Worm (Caenorhabditis elegans) whole organism, mixed stage, embryonic: ENCODE measurements around the gene smim-14.
A peak's percentile ranks its signal among the peaks of the same experiment; 100 is the strongest.

Experiments
- M03D4.4 ChIP-seq: sonication (generic microtip); optimal IDR thresholded peaks from 2 replicates; lab custom pipeline; 2017; ENCODE audit warnings: mild to moderate bottlenecking, missing genetic modification characterization, missing compliant biosample characterization
- bed-3 ChIP-seq: fragments of 200-800 bp; sonication (Bioruptor generic); optimal IDR thresholded peaks from 3 replicates; lab custom pipeline; 2018; ENCODE audit warnings: mild to moderate bottlenecking, missing genetic modification characterization, moderate library complexity, missing compliant biosample characterization
- blmp-1 ChIP-seq: fragments of 150-350 bp; optimal IDR thresholded peaks from 2 replicates; lab custom pipeline; 2014; ENCODE audit warnings: missing biosample characterization, missing genetic modification characterization
- ceh-39 ChIP-seq: fragments of 150-350 bp; optimal IDR thresholded peaks from 2 replicates; lab custom pipeline; 2014; ENCODE audit warnings: missing biosample characterization, missing genetic modification characterization
- ceh-43 ChIP-seq: fragments of 200-800 bp; sonication (Bioruptor generic); optimal IDR thresholded peaks from 2 replicates; lab custom pipeline; 2018; ENCODE audit warnings: mild to moderate bottlenecking, missing genetic modification characterization, moderate library complexity, missing compliant biosample characterization
- ceh-83 ChIP-seq: fragments of 200-800 bp; sonication (Bioruptor generic); optimal IDR thresholded peaks from 2 replicates; lab custom pipeline; 2018; ENCODE audit warnings: mild to moderate bottlenecking, missing genetic modification characterization, missing compliant biosample characterization
- ces-1 ChIP-seq: fragments of 150-350 bp; optimal IDR thresholded peaks from 2 replicates; lab custom pipeline; 2014; ENCODE audit warnings: missing biosample characterization, missing genetic modification reagents, missing genetic modification characterization
- cnd-1 ChIP-seq: fragments of 200-800 bp; sonication (Bioruptor generic); optimal IDR thresholded peaks from 2 replicates; lab custom pipeline; 2018; ENCODE audit warnings: mild to moderate bottlenecking, missing genetic modification characterization, missing compliant biosample characterization
- drap-1 ChIP-seq: fragments of 200-800 bp; sonication (Bioruptor generic); optimal IDR thresholded peaks from 3 replicates; lab custom pipeline; 2018; ENCODE audit warnings: mild to moderate bottlenecking, missing genetic modification characterization, missing compliant biosample characterization
- elt-1 ChIP-seq: sonication (generic microtip); optimal IDR thresholded peaks from 2 replicates; lab custom pipeline; 2017; ENCODE audit warnings: missing genetic modification characterization, mild to moderate bottlenecking, missing compliant biosample characterization, antibody characterized with exemption, moderate library complexity, borderline replicate concordance; ENCODE audit not compliant: insufficient read depth
- elt-3 ChIP-seq: fragments of 150-350 bp; optimal IDR thresholded peaks from 2 replicates; lab custom pipeline; 2014; ENCODE audit warnings: missing biosample characterization, missing genetic modification characterization
- flh-1 ChIP-seq: fragments of 200-800 bp; sonication (Bioruptor generic); optimal IDR thresholded peaks from 2 replicates; lab custom pipeline; 2018; ENCODE audit warnings: mild to moderate bottlenecking, missing genetic modification characterization, moderate library complexity, missing compliant biosample characterization
- hlh-1 ChIP-seq: fragments of 150-350 bp; optimal IDR thresholded peaks from 2 replicates; lab custom pipeline; 2014; ENCODE audit warnings: missing biosample characterization, missing genetic modification reagents, missing genetic modification characterization
- lin-13 ChIP-seq: fragments of 150-350 bp; optimal IDR thresholded peaks from 2 replicates; lab custom pipeline; 2014; ENCODE audit warnings: missing biosample characterization, missing genetic modification characterization
- lin-32 ChIP-seq: fragments of 200-800 bp; sonication (Bioruptor generic); optimal IDR thresholded peaks from 2 replicates; lab custom pipeline; 2018; ENCODE audit warnings: mild to moderate bottlenecking, missing genetic modification characterization, missing compliant biosample characterization
- lsy-2 ChIP-seq: fragments of 150-350 bp; optimal IDR thresholded peaks from 2 replicates; lab custom pipeline; 2014; ENCODE audit warnings: missing biosample characterization, missing genetic modification characterization
- mep-1 ChIP-seq: fragments of 150-350 bp; optimal IDR thresholded peaks from 2 replicates; lab custom pipeline; 2017; ENCODE audit warnings: missing biosample characterization, missing genetic modification reagents, missing genetic modification characterization, inconsistent platforms
- mls-2 ChIP-seq: sonication (generic microtip); optimal IDR thresholded peaks from 2 replicates; lab custom pipeline; 2016; ENCODE audit warnings: mild to moderate bottlenecking, missing genetic modification characterization, moderate library complexity, missing compliant biosample characterization
- nhr-12 ChIP-seq: fragments of 150-350 bp; optimal IDR thresholded peaks from 2 replicates; lab custom pipeline; 2014; ENCODE audit warnings: missing biosample characterization, missing genetic modification characterization
- nhr-2 ChIP-seq: fragments of 150-350 bp; optimal IDR thresholded peaks from 2 replicates; lab custom pipeline; 2014; ENCODE audit warnings: missing biosample characterization, missing genetic modification characterization
- nhr-237 ChIP-seq: fragments of 150-350 bp; optimal IDR thresholded peaks from 2 replicates; lab custom pipeline; 2014; ENCODE audit warnings: missing biosample characterization, missing genetic modification characterization
- pha-4 ChIP-seq: fragments of 150-350 bp; optimal IDR thresholded peaks from 2 replicates; lab custom pipeline; 2018; ENCODE audit warnings: missing biosample characterization, missing genetic modification reagents, missing genetic modification characterization
- sem-2 ChIP-seq: fragments of 200-800 bp; sonication (Bioruptor generic); optimal IDR thresholded peaks from 2 replicates; lab custom pipeline; 2018; ENCODE audit warnings: mild to moderate bottlenecking, missing genetic modification characterization, missing compliant biosample characterization
- sptf-1 ChIP-seq: sonication (generic microtip); optimal IDR thresholded peaks from 2 replicates; lab custom pipeline; 2017; ENCODE audit warnings: mild to moderate bottlenecking, missing genetic modification characterization, moderate library complexity, missing compliant biosample characterization
- tbx-8 ChIP-seq: fragments of 200-800 bp; sonication (Bioruptor generic); optimal IDR thresholded peaks from 2 replicates; lab custom pipeline; 2018; ENCODE audit warnings: mild to moderate bottlenecking, missing genetic modification characterization, moderate library complexity, missing compliant biosample characterization
- unc-39 ChIP-seq: fragments of 150-350 bp; optimal IDR thresholded peaks from 2 replicates; lab custom pipeline; 2014; ENCODE audit warnings: missing biosample characterization, missing genetic modification characterization
- unc-62 ChIP-seq: fragments of 150-350 bp; optimal IDR thresholded peaks from 2 replicates; lab custom pipeline; 2014; ENCODE audit warnings: missing biosample characterization, missing genetic modification reagents, missing genetic modification characterization
- zip-8 ChIP-seq: fragments of 150-350 bp; optimal IDR thresholded peaks from 2 replicates; lab custom pipeline; 2014; ENCODE audit warnings: missing biosample characterization, missing genetic modification characterization
- ztf-11 ChIP-seq: fragments of 150-350 bp; optimal IDR thresholded peaks from 2 replicates; lab custom pipeline; 2014; ENCODE audit warnings: missing biosample characterization, missing genetic modification characterization

Gene smim-14

DNA sequence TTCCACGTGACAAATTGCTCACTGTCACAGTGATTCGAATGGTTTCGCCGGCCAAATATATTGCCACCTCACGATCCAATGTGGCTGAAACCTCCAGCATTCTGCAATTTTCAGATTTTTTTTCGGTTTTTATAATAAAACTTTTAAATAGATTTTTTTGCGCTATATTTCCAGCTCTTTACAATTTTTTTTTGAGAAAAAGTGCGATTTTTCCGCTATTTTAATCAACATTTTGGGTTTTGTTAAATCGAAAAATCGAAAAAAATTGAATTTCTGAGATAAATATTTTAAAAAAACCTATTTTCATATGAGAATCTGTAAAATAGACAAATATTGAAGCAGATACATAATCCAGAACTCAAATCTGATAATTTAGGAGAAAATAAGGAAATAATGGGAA, 29.4 kb upstream of the smim-14 start, which contains the start of gene M01F1.9:
TSS of gene M01F1.9 (minus strand) at position 101 of the 400 bp plus-strand sequence.
- no peak for TF ChIP-seq flh-1 (GFP tag; lab: Kevin White, UChicago)

- no peak for TF ChIP-seq M03D4.4
- no peak for TF ChIP-seq lin-13 (tag; lab: Kevin White, UChicago)
- TF ChIP-seq ces-1 (GFP tag; lab: Kevin White, UChicago), result no peak
- no peak for TF ChIP-seq unc-62 (GFP tag; lab: Kevin White, UChicago)
- TF ChIP-seq ceh-39, result no peak
- no peak for TF ChIP-seq hlh-1 (tag; lab: Kevin White, UChicago)
- TF ChIP-seq flh-1 (GFP tag; lab: Kevin White, UChicago), result no peak
- TF ChIP-seq sptf-1, result no peak
- no peak for TF ChIP-seq mls-2 (tag; lab: Kevin White, UChicago)
- TF ChIP-seq sem-2 (GFP tag; lab: Kevin White, UChicago), result no peak
- no peak for TF ChIP-seq elt-3 (tag; lab: Kevin White, UChicago)
- no peak for TF ChIP-seq lsy-2
- no peak for TF ChIP-seq nhr-237 (tag; lab: Kevin White, UChicago)
- TF ChIP-seq ceh-83 (GFP tag; lab: Kevin White, UChicago), result no peak
- no peak for TF ChIP-seq nhr-2
Measured at ce11 chrIII:3493138-3493537, 23.6 kb upstream of the smim-14 start, which contains the start of gene gly-14. gly-14 (minus strand) TSS chrIII:3493238.

DNA sequence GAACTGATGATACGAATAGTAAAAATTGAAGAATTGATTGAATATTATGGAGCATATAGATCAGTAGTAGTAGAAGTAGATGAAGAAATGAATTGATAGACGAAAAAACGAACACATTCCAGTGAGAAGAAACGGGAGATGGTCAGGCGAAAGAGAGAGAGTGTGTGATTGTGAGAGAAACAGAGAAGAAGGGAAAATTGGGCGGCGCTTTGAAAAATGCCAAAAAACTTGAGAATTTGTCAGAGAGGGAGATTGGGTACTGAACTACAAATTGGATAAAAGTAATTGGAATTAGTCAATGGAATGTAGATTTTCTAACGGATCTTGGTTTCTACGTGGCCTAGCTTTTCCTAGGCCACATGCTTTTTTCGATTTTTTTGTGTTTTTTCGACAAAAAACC, 18.7 kb upstream of the smim-14 start, which contains the start of gene C34C12.7:
TSS of gene C34C12.7 (minus strand) at position 118 of the 400 bp plus-strand sequence.
- no peak for TF ChIP-seq nhr-12 (tag; lab: Kevin White, UChicago)
- TF ChIP-seq ceh-83 (GFP tag; lab: Kevin White, UChicago), result no peak
- TF ChIP-seq bed-3 (GFP tag; lab: Kevin White, UChicago), result no peak
- TF ChIP-seq drap-1 (GFP tag; lab: Kevin White, UChicago), result no peak
- TF ChIP-seq ztf-11 (tag; lab: Kevin White, UChicago), result no peak
- no peak for TF ChIP-seq ceh-39
- TF ChIP-seq nhr-237 (tag; lab: Kevin White, UChicago), result no peak
- TF ChIP-seq nhr-2, result no peak
- no peak for TF ChIP-seq mep-1

- TF ChIP-seq elt-1 (tag; lab: Kevin White, UChicago) (no peak), mls-2 (tag; lab: Kevin White, UChicago) (no peak), lsy-2 (no peak), ztf-11 (tag; lab: Kevin White, UChicago) (no peak), tbx-8 (no peak), sptf-1 (no peak), pha-4 (tag; lab: Kevin White, UChicago) (no peak), ces-1 (GFP tag; lab: Kevin White, UChicago) (no peak), hlh-1 (tag; lab: Kevin White, UChicago) (no peak), cnd-1 (tag; lab: Kevin White, UChicago) (no peak), sem-2 (GFP tag; lab: Kevin White, UChicago) (no peak), blmp-1 (tag; lab: Kevin White, UChicago) (no peak), ceh-43 (no peak), ceh-39 (no peak), lin-32 (no peak), elt-3 (tag; lab: Kevin White, UChicago) (no peak), unc-39 (tag; lab: Kevin White, UChicago) (no peak), ceh-83 (GFP tag; lab: Kevin White, UChicago) (no peak), bed-3 (GFP tag; lab: Kevin White, UChicago) (no peak)
Measured at ce11 chrIII:3487133-3487532, 17.6 kb upstream of the smim-14 start.

ce11 chrIII:3486055-3486454, 16.5 kb upstream of the smim-14 start:
- TF ChIP-seq pha-4 (tag; lab: Kevin White, UChicago) (no peak), zip-8 (tag; lab: Kevin White, UChicago) (peak; percentile 61)

- TF ChIP-seq mep-1, result no peak
- TF ChIP-seq drap-1 (GFP tag; lab: Kevin White, UChicago), result no peak
Measured at ce11 chrIII:3484995-3485394, 15.4 kb upstream of the smim-14 start.
